Fruit fly (Drosophila melanogaster): ENCODE measurements around the gene CG12692.
A peak's percentile ranks its signal among the peaks of the same experiment; 100 is the strongest.

Gene CG12692

dm6 chrX:4324781-4325180, 22.6 kb upstream of the CG12692 start (continued):
- no peak for TF ChIP-seq nerfin-2 (GFP tag; IDR thresholded peaks at IDR 0.05; ENCODE audit: partially characterized antibody)
- TF ChIP-seq CG4617 (GFP tag; optimal IDR thresholded peaks at IDR 0.05; ENCODE audit: borderline replicate concordance) = peak; percentile 96
- TF ChIP-seq sna (GFP tag; IDR thresholded peaks at IDR 0.05; ENCODE audit: partially characterized antibody) = no peak
- peak; percentile 99 for TF ChIP-seq fd3F (GFP tag; optimal IDR thresholded peaks at IDR 0.05)
- peak; percentile 92 for TF ChIP-seq Myb (GFP tag; optimal IDR thresholded peaks at IDR 0.05)
- TF ChIP-seq NC2β (GFP tag; optimal IDR thresholded peaks at IDR 0.05) = peak; percentile 96
- no peak for TF ChIP-seq hb (GFP tag; IDR thresholded peaks at IDR 0.05; ENCODE audit: partially characterized antibody)
- no peak for TF ChIP-seq sc (optimal IDR thresholded peaks at IDR 0.05)
- TF ChIP-seq sc (GFP tag; optimal IDR thresholded peaks at IDR 0.05) = peak; percentile 91
- TF ChIP-seq schlank (tag; optimal IDR thresholded peaks at IDR 0.05) = peak; percentile 98
- peak; percentile 97 for TF ChIP-seq CG11504 (tag; optimal IDR thresholded peaks at IDR 0.05)
- TF ChIP-seq Gsc (GFP tag; IDR thresholded peaks at IDR 0.05) = peak; percentile 95
- peak; percentile 89 for TF ChIP-seq CG17186 (GFP tag; optimal IDR thresholded peaks at IDR 0.05)
- peak; percentile 99 for TF ChIP-seq GATAe (GFP tag; conservative IDR thresholded peaks at IDR 0.05)
- peak; percentile 99 for TF ChIP-seq CG16779 (GFP tag; IDR thresholded peaks at IDR 0.05)
- peak; percentile 92 for TF ChIP-seq D19A (tag; optimal IDR thresholded peaks at IDR 0.05)
- TF ChIP-seq twi (tag; optimal IDR thresholded peaks at IDR 0.05) = peak; percentile 93
- TF ChIP-seq CG6272 (GFP tag; IDR thresholded peaks at IDR 0.05) = peak; percentile 99
- TF ChIP-seq cg (GFP tag; optimal IDR thresholded peaks at IDR 0.05) = no peak
- TF ChIP-seq BEAF-32 (GFP tag; optimal IDR thresholded peaks at IDR 0.05) = peak; percentile 24
- peak; percentile 99 for TF ChIP-seq CG11085 (GFP tag; IDR thresholded peaks at IDR 0.05)
- peak; percentile 92 for TF ChIP-seq da (GFP tag; optimal IDR thresholded peaks at IDR 0.05)
- TF ChIP-seq seq (GFP tag; IDR thresholded peaks at IDR 0.05) = peak; percentile 99
- TF ChIP-seq eyg (GFP tag; optimal IDR thresholded peaks at IDR 0.05) = peak; percentile 97
- peak; percentile 98 for TF ChIP-seq CG6175 (GFP tag; IDR thresholded peaks at IDR 0.05)
- TF ChIP-seq gsb-n (tag; optimal IDR thresholded peaks at IDR 0.05) = peak; percentile 91
- TF ChIP-seq CG10431 (GFP tag; optimal IDR thresholded peaks at IDR 0.05) = peak; percentile 85
- TF ChIP-seq CG8089 (GFP tag; optimal IDR thresholded peaks at IDR 0.05) = peak; percentile 96
- peak; percentile 97 for TF ChIP-seq CG43689 (GFP tag; IDR thresholded peaks at IDR 0.05)
- peak; percentile 24 for TF ChIP-seq Dp (GFP tag; optimal IDR thresholded peaks at IDR 0.05)
- TF ChIP-seq Jarid2 (GFP tag; optimal IDR thresholded peaks at IDR 0.05) = peak; percentile 87
- TF ChIP-seq CG9727 (GFP tag; optimal IDR thresholded peaks at IDR 0.05) = peak; percentile 94
- TF ChIP-seq Nf-YC (tag; optimal IDR thresholded peaks at IDR 0.05) = peak; percentile 92
- TF ChIP-seq Sin3A (optimal IDR thresholded peaks at IDR 0.05) = no peak
- TF ChIP-seq Doc3 (GFP tag; IDR thresholded peaks at IDR 0.05; ENCODE audit: partially characterized antibody) = no peak
- TF ChIP-seq CG6813 (GFP tag; optimal IDR thresholded peaks at IDR 0.05) = peak; percentile 98
- TF ChIP-seq Lpt (GFP tag; optimal IDR thresholded peaks at IDR 0.05) = no peak
- TF ChIP-seq Blimp-1 (GFP tag; optimal IDR thresholded peaks at IDR 0.05) = peak; percentile 95
- TF ChIP-seq Stat92E (GFP tag; optimal IDR thresholded peaks at IDR 0.05) = no peak
- TF ChIP-seq ATbp (GFP tag; optimal IDR thresholded peaks at IDR 0.05) = peak; percentile 97
- peak; percentile 99 for TF ChIP-seq CG34422 (GFP tag; IDR thresholded peaks at IDR 0.05)
- peak; percentile 59 for TF ChIP-seq TFAM (GFP tag; optimal IDR thresholded peaks at IDR 0.05)
- peak; percentile 99 for TF ChIP-seq zfh2 (GFP tag; optimal IDR thresholded peaks at IDR 0.05)
- peak; percentile 100 for TF ChIP-seq Ets65A (GFP tag)
- peak; percentile 91 for TF ChIP-seq CG3407 (GFP tag; optimal IDR thresholded peaks at IDR 0.05)
- no peak for TF ChIP-seq lov (optimal IDR thresholded peaks at IDR 0.05)
- peak; percentile 96 for TF ChIP-seq lov (GFP tag; IDR thresholded peaks at IDR 0.05)
- TF ChIP-seq Dad (GFP tag; optimal IDR thresholded peaks at IDR 0.05) = peak; percentile 97
- peak; percentile 96 for TF ChIP-seq CG7556 (GFP tag; optimal IDR thresholded peaks at IDR 0.05)
- TF ChIP-seq CG1529 (GFP tag; optimal IDR thresholded peaks at IDR 0.05) = peak; percentile 95
- peak; percentile 67 for TF ChIP-seq Spps (tag; optimal IDR thresholded peaks at IDR 0.05)
